Worm (Caenorhabditis elegans): Measurements from ENCODE around the gene cpl-1.

The cpl-1 gene

DNA sequence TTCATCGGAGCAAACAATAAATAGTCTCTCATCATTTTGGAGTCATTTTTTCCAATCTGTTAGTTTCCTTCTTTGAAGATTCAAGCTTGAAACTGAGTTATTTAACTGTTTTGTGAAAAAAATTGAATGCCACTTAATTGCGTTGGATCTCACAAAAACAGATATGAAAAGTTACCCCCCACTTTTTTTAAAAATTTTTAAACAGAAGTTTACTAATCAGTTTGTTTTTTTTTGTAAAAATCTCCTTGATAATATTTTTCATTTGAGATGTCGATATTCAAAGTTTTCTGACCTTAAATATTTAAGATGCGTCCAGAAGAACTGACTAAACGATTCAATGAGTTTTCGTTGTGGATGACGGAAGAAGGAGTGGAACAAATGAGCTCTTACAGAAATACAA is 11.2 kb upstream of the cpl-1 start, which contains the start of gene Y32B12C.1:
Gene Y32B12C.1 (plus strand): TSS at position 301 of the 400 bp plus-strand sequence.
- TF ChIP-seq unc-62 (GFP tag; optimal IDR thresholded peaks at IDR 0.05) (no peak), lin-13 (tag; optimal IDR thresholded peaks at IDR 0.05) (no peak), bed-3 (GFP tag; optimal IDR thresholded peaks at IDR 0.05) (no peak), ceh-83 (GFP tag; optimal IDR thresholded peaks at IDR 0.05) (no peak), ztf-11 (tag; optimal IDR thresholded peaks at IDR 0.05) (no peak), blmp-1 (tag; optimal IDR thresholded peaks at IDR 0.05) (no peak), unc-120 (tag; optimal IDR thresholded peaks at IDR 0.05; ENCODE audit: poor library complexity, severe bottlenecking) (no peak), nhr-2 (tag; optimal IDR thresholded peaks at IDR 0.05) (no peak), tbx-8 (GFP tag; optimal IDR thresholded peaks at IDR 0.05) (no peak), sem-2 (GFP tag; optimal IDR thresholded peaks at IDR 0.05) (no peak), elt-1 (tag; optimal IDR thresholded peaks at IDR 0.05; ENCODE audit: borderline replicate concordance, insufficient read depth) (no peak), cnd-1 (tag; optimal IDR thresholded peaks at IDR 0.05) (no peak), nhr-237 (tag; optimal IDR thresholded peaks at IDR 0.05) (no peak)

DNA sequence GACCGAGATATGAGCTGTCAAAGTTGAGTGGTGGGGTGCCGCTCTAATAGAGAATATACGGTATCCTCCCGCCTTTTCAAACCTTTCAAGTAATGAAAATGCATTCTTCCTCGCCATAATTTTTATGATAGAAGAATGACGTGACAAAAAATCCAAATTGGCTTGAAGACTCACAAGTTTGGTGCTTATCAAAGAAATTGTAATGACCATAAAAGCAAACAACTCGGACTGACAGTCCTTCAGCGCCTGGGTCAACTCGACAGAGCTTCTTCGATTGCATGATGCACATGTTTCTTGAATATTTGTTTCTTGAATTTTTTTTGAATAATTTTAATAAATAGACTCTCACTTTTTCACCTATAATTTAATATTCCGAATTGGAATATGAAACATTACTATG is 10.3 kb upstream of the cpl-1 start:
- TF ChIP-seq ceh-43 (GFP tag; optimal IDR thresholded peaks at IDR 0.05): no peak
- no peak for TF ChIP-seq hlh-1 (tag; optimal IDR thresholded peaks at IDR 0.05)
- TF ChIP-seq nhr-2 (tag; optimal IDR thresholded peaks at IDR 0.05): no peak
- no peak for TF ChIP-seq elt-3 (tag; optimal IDR thresholded peaks at IDR 0.05)
- no peak for TF ChIP-seq mep-1 (tag; optimal IDR thresholded peaks at IDR 0.05)
- TF ChIP-seq nhr-237 (tag; optimal IDR thresholded peaks at IDR 0.05): no peak
- no peak for TF ChIP-seq zip-8 (tag; optimal IDR thresholded peaks at IDR 0.05)
- TF ChIP-seq nhr-76 (tag; optimal IDR thresholded peaks at IDR 0.05): no peak
- no peak for TF ChIP-seq lin-13 (tag; optimal IDR thresholded peaks at IDR 0.05)
- TF ChIP-seq M03D4.4 (tag; optimal IDR thresholded peaks at IDR 0.05): no peak
- no peak for TF ChIP-seq nhr-28 (tag; optimal IDR thresholded peaks at IDR 0.05)
- no peak for TF ChIP-seq sptf-1 (tag; optimal IDR thresholded peaks at IDR 0.05)
- TF ChIP-seq unc-62 (GFP tag; optimal IDR thresholded peaks at IDR 0.05): no peak
- no peak for TF ChIP-seq drap-1 (GFP tag; optimal IDR thresholded peaks at IDR 0.05)
- TF ChIP-seq ceh-39 (tag; optimal IDR thresholded peaks at IDR 0.05): no peak
- TF ChIP-seq flh-1 (GFP tag; optimal IDR thresholded peaks at IDR 0.05): no peak
- no peak for TF ChIP-seq blmp-1 (tag; optimal IDR thresholded peaks at IDR 0.05)
- TF ChIP-seq unc-120 (tag; optimal IDR thresholded peaks at IDR 0.05; ENCODE audit: poor library complexity, severe bottlenecking): no peak
- no peak for TF ChIP-seq mls-2 (tag; optimal IDR thresholded peaks at IDR 0.05)

DNA sequence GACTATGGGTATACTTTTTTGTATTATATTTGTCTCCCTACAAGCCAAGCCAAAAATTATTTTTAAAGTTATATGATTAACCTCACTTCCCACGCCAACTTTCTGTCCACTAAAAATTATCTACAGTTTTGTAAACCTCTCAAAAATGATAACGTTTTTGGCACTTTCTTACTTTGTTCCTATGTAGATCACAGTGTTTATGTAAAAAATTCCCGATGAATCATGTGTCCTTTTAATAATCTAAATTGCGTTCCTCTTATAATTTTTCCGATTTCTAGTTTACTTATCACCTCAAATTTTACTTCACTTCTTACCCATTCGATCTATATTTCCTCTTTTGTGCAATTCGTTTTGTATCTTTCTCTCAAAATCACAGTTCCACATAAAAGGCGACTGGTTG is 9.2 kb upstream of the cpl-1 start:
- TF ChIP-seq lin-32 (GFP tag; optimal IDR thresholded peaks at IDR 0.05): no peak
- TF ChIP-seq nhr-28 (tag; optimal IDR thresholded peaks at IDR 0.05): no peak
- TF ChIP-seq sem-2 (GFP tag; optimal IDR thresholded peaks at IDR 0.05): no peak
- no peak for TF ChIP-seq M03D4.4 (tag; optimal IDR thresholded peaks at IDR 0.05)
- TF ChIP-seq lsy-2 (tag; optimal IDR thresholded peaks at IDR 0.05): no peak
- no peak for TF ChIP-seq blmp-1 (tag; optimal IDR thresholded peaks at IDR 0.05)
- TF ChIP-seq drap-1 (GFP tag; optimal IDR thresholded peaks at IDR 0.05): no peak
- no peak for TF ChIP-seq lin-13 (tag; optimal IDR thresholded peaks at IDR 0.05)
- no peak for TF ChIP-seq unc-62 (GFP tag; optimal IDR thresholded peaks at IDR 0.05)
- TF ChIP-seq bed-3 (GFP tag; optimal IDR thresholded peaks at IDR 0.05): no peak
- no peak for TF ChIP-seq mls-2 (tag; optimal IDR thresholded peaks at IDR 0.05)
- no peak for TF ChIP-seq nhr-237 (tag; optimal IDR thresholded peaks at IDR 0.05)
- no peak for TF ChIP-seq nhr-2 (tag; optimal IDR thresholded peaks at IDR 0.05)
- TF ChIP-seq sptf-1 (tag; optimal IDR thresholded peaks at IDR 0.05): no peak
- TF ChIP-seq elt-3 (tag; optimal IDR thresholded peaks at IDR 0.05): no peak

DNA sequence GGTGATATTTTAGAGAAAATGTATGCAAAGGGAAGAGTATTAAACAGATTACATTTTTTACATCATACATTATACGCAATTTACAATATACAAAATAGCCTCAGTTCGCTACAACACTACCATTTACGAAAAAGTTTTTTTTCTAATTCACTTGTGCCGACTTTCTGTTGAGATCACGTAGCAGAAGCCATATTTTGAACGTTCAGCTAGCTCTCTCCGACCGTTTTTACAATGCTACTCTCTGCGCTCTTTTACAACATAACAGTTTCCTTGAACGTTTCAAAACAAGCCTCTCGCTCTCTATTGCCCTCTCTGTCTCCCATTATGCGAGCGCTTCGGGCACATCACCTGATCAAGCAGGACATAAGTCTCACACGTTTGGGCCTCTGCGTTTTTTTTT is 8.0 kb upstream of the cpl-1 start, which contains the start of gene T03E6.8:
Gene T03E6.8 (minus strand): TSS at position 101 of the 400 bp plus-strand sequence.
- no peak for TF ChIP-seq tbx-8 (GFP tag; optimal IDR thresholded peaks at IDR 0.05)
- TF ChIP-seq nhr-2 (tag; optimal IDR thresholded peaks at IDR 0.05): no peak
- TF ChIP-seq flh-1 (GFP tag; optimal IDR thresholded peaks at IDR 0.05): no peak
- no peak for TF ChIP-seq unc-120 (tag; optimal IDR thresholded peaks at IDR 0.05; ENCODE audit: poor library complexity, severe bottlenecking)
- no peak for TF ChIP-seq pha-4 (tag; optimal IDR thresholded peaks at IDR 0.05)

DNA sequence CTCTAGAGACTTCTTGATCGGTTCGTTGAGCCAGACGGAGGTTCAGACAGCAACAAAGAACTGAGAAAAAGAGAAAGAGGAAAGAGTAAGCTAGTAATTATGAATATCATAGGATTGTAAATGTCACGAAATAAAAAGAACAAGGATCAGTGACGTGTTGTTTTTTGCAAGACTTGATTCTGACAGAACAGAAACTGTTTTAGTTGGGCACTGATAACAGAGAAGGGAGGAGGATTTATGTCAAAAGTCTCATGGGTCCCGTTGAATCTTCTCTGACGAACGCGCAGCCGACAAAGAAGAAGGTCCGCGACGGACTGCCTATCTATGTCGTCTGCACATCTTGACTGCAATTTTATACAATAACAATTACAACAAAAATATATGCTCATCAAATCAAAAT is 5.5 kb upstream of the cpl-1 start, which contains the start of gene T03E6.9:
Gene T03E6.9 (minus strand): TSS at position 101 of the 400 bp plus-strand sequence.
- TF ChIP-seq nhr-2 (tag; optimal IDR thresholded peaks at IDR 0.05) (no peak), hlh-1 (tag; optimal IDR thresholded peaks at IDR 0.05) (no peak), sem-2 (GFP tag; optimal IDR thresholded peaks at IDR 0.05) (no peak), nhr-237 (tag; optimal IDR thresholded peaks at IDR 0.05) (no peak), M03D4.4 (tag; optimal IDR thresholded peaks at IDR 0.05) (no peak), pha-4 (tag; optimal IDR thresholded peaks at IDR 0.05) (no peak), nhr-76 (tag; optimal IDR thresholded peaks at IDR 0.05) (no peak), unc-120 (tag; optimal IDR thresholded peaks at IDR 0.05; ENCODE audit: poor library complexity, severe bottlenecking) (no peak), mls-2 (tag; optimal IDR thresholded peaks at IDR 0.05) (no peak), elt-3 (tag; optimal IDR thresholded peaks at IDR 0.05) (no peak), ceh-83 (GFP tag; optimal IDR thresholded peaks at IDR 0.05) (no peak), lin-13 (tag; optimal IDR thresholded peaks at IDR 0.05) (no peak), mep-1 (tag; optimal IDR thresholded peaks at IDR 0.05) (no peak), ceh-39 (tag; optimal IDR thresholded peaks at IDR 0.05) (no peak)
